Worm (Caenorhabditis elegans): ENCODE measurements around the gene glb-25.

ce11 chrV:1975049-1975448 lies 37.0 kb downstream of the glb-25 start, which contains the start of gene fbxa-201:
- no peak for TF ChIP-seq him-1 (tag; optimal IDR thresholded peaks at IDR 0.05)
- TF ChIP-seq dao-5 (tag; optimal IDR thresholded peaks at IDR 0.05), result no peak
- no peak for TF ChIP-seq W03F9.2 (tag; optimal IDR thresholded peaks at IDR 0.05)

Data from whole organism, L4/young adult.